Fruit fly (Drosophila melanogaster) S2 (cell line): Measurements from ENCODE around the gene Pk34A.

Experiments
- CG8478 ChIP-seq: fragments of >200 bp; optimal IDR thresholded peaks from 2 replicates; lab custom pipeline; 2018
- CTCF ChIP-seq, 2 experiments: fragments of >200 bp; optimal IDR thresholded peaks; 2 replicates each; lab custom pipeline; 2018

- TF ChIP-seq CG8478 (no peak), CTCF (optimal IDR thresholded peaks at IDR 0.05; lab: Kevin White, UChicago) (no peak)
Measured at dm6 chr2L:13135929-13136328, 22.7 kb upstream of the Pk34A start.
